Fruit fly (Drosophila melanogaster) whole organism, embryonic: ENCODE data around the gene thoc7.

Source experiments
- Abd-B ChIP-seq: fragments of 200-800 bp; sonication (Bioruptor generic); optimal IDR thresholded peaks from 2 replicates; lab custom pipeline; 2018; ENCODE audit warnings: missing biosample characterization, mild to moderate bottlenecking, missing genetic modification characterization, moderate library complexity
- CG10274 ChIP-seq: fragments of 200-800 bp; sonication (Bioruptor generic); optimal IDR thresholded peaks from 3 replicates; lab custom pipeline; 2017; ENCODE audit warnings: missing biosample characterization, mild to moderate bottlenecking, missing genetic modification characterization
- CG10959 ChIP-seq: fragments of 200-800 bp; sonication (Bioruptor generic); IDR thresholded peaks from 2 replicates; pipeline ENCODE4 v1.3.6; 2022; ENCODE audit warnings: missing biosample characterization, missing genetic modification characterization
- CG11456 ChIP-seq: fragments of 200-800 bp; sonication (Bioruptor generic); IDR thresholded peaks from 3 replicates; pipeline ENCODE4 v1.3.6; 2022; ENCODE audit warnings: missing biosample characterization, missing genetic modification characterization
- CG12219 ChIP-seq: fragments of 200-800 bp; sonication (Bioruptor generic); optimal IDR thresholded peaks from 3 replicates; lab custom pipeline; 2018; ENCODE audit warnings: missing biosample characterization, mild to moderate bottlenecking, missing genetic modification characterization
- CG15601 ChIP-seq: fragments of 200-800 bp; sonication (Bioruptor generic); optimal IDR thresholded peaks from 3 replicates; lab custom pipeline; 2019; ENCODE audit warnings: missing biosample characterization, mild to moderate bottlenecking, missing genetic modification characterization, moderate library complexity
- CG16813 ChIP-seq: fragments of 200-800 bp; sonication (Bioruptor generic); IDR thresholded peaks from 3 replicates; pipeline ENCODE4 v1.3.6; 2022; ENCODE audit warnings: missing biosample characterization, missing genetic modification characterization; ENCODE audit not compliant: partially characterized antibody
- CG16863 ChIP-seq: fragments of 200-800 bp; sonication (Bioruptor generic); optimal IDR thresholded peaks from 3 replicates; lab custom pipeline; 2016; ENCODE audit warnings: missing biosample characterization, missing genetic modification characterization
- CG17912 ChIP-seq: fragments of 200-800 bp; sonication (Bioruptor generic); optimal IDR thresholded peaks from 2 replicates; lab custom pipeline; 2018; ENCODE audit warnings: missing biosample characterization, mild to moderate bottlenecking, missing genetic modification characterization
- CG2712 ChIP-seq: fragments of 200-800 bp; optimal IDR thresholded peaks from 3 replicates; lab custom pipeline; 2019; ENCODE audit warnings: missing biosample characterization, mild to moderate bottlenecking, missing genetic modification characterization, moderate library complexity
- CG2875 ChIP-seq: fragments of 200-800 bp; sonication (Bioruptor generic); optimal IDR thresholded peaks from 2 replicates; lab custom pipeline; 2017; ENCODE audit warnings: missing biosample characterization, mild to moderate bottlenecking, missing genetic modification characterization, missing genetic modification reagents
- CG4360 ChIP-seq: fragments of 200-800 bp; sonication (Bioruptor generic); IDR thresholded peaks from 2 replicates; pipeline ENCODE4 v1.3.6; 2022; ENCODE audit warnings: missing biosample characterization, missing genetic modification characterization
- CG4424 ChIP-seq: fragments of 200-800 bp; sonication (Bioruptor generic); optimal IDR thresholded peaks from 3 replicates; lab custom pipeline; 2016; ENCODE audit warnings: missing biosample characterization, missing genetic modification characterization
- CG5953 ChIP-seq: fragments of 200-800 bp; sonication (Bioruptor generic); IDR thresholded peaks from 2 replicates; pipeline ENCODE4 v1.3.6; 2022; ENCODE audit warnings: missing biosample characterization, missing genetic modification characterization
- CG6175 ChIP-seq: fragments of 200-800 bp; sonication (Bioruptor generic); IDR thresholded peaks from 3 replicates; pipeline ENCODE4 v1.3.6; 2022; ENCODE audit warnings: missing biosample characterization, missing genetic modification characterization
- CG7786 ChIP-seq: fragments of 200-800 bp; sonication (Bioruptor generic); optimal IDR thresholded peaks from 2 replicates; lab custom pipeline; 2016; ENCODE audit warnings: missing biosample characterization, missing genetic modification characterization
- CG8478 ChIP-seq: fragments of >200 bp; optimal IDR thresholded peaks from 2 replicates; lab custom pipeline; 2018
- CG9609 ChIP-seq: fragments of 200-800 bp; sonication (Bioruptor generic); optimal IDR thresholded peaks from 3 replicates; lab custom pipeline; 2016; ENCODE audit warnings: missing biosample characterization, missing genetic modification characterization
- Chrac-16 ChIP-seq: fragments of 200-800 bp; sonication (Bioruptor generic); optimal IDR thresholded peaks from 3 replicates; lab custom pipeline; 2016; ENCODE audit warnings: missing biosample characterization, missing genetic modification characterization
- Dek ChIP-seq: fragments of 200-800 bp; sonication (Bioruptor generic); optimal IDR thresholded peaks from 3 replicates; lab custom pipeline; 2019; ENCODE audit warnings: missing biosample characterization, mild to moderate bottlenecking, missing genetic modification characterization, moderate library complexity
- Dfd ChIP-seq, 2 experiments: fragments of >200 bp; optimal IDR thresholded peaks; 2 replicates each; lab custom pipeline; 2017; ENCODE audit warnings: missing biosample characterization in 2 of 2, missing genetic modification characterization in 2 of 2
- Dref ChIP-seq: fragments of 200-800 bp; sonication (Bioruptor generic); IDR thresholded peaks from 2 replicates; pipeline ENCODE4 v1.3.6; 2022; ENCODE audit warnings: missing biosample characterization, missing genetic modification characterization
- Elba2 ChIP-seq: fragments of 200-800 bp; sonication (Bioruptor generic); optimal IDR thresholded peaks from 3 replicates; lab custom pipeline; 2016; ENCODE audit warnings: missing biosample characterization, missing genetic modification characterization
- Hey ChIP-seq: fragments of 200-800 bp; sonication (Bioruptor generic); optimal IDR thresholded peaks from 3 replicates; lab custom pipeline; 2018; ENCODE audit warnings: missing biosample characterization, mild to moderate bottlenecking, missing genetic modification characterization
- Lpt ChIP-seq: fragments of >200 bp; optimal IDR thresholded peaks from 2 replicates; lab custom pipeline; 2018; ENCODE audit warnings: missing biosample characterization, missing genetic modification characterization
- Myb ChIP-seq: fragments of 200-800 bp; sonication (Bioruptor generic); optimal IDR thresholded peaks from 2 replicates; lab custom pipeline; 2016; ENCODE audit warnings: missing biosample characterization, missing genetic modification characterization
- Oaz ChIP-seq: fragments of 200-800 bp; sonication (Bioruptor generic); IDR thresholded peaks from 2 replicates; pipeline ENCODE4 v1.3.6; 2022; ENCODE audit warnings: missing biosample characterization, missing genetic modification characterization
- PHDP ChIP-seq: fragments of 200-800 bp; sonication (Bioruptor generic); optimal IDR thresholded peaks from 3 replicates; lab custom pipeline; 2018; ENCODE audit warnings: missing biosample characterization, mild to moderate bottlenecking, missing genetic modification characterization, moderate library complexity
- ab ChIP-seq: fragments of 200-800 bp; sonication (Bioruptor generic); optimal IDR thresholded peaks from 2 replicates; lab custom pipeline; 2016; ENCODE audit warnings: missing biosample characterization, missing genetic modification characterization
- az2 ChIP-seq: fragments of 200-800 bp; sonication (Bioruptor generic); optimal IDR thresholded peaks from 3 replicates; lab custom pipeline; 2016; ENCODE audit warnings: missing biosample characterization, missing genetic modification characterization
- crp ChIP-seq, 2 experiments: fragments of 200-800 bp; sonication (Bioruptor generic); optimal IDR thresholded peaks; 2 replicates in 1 of 2; 3 replicates in 1 of 2; lab custom pipeline; 2017; ENCODE audit warnings: missing biosample characterization in 2 of 2, missing genetic modification characterization in 2 of 2, mild to moderate bottlenecking in 1 of 2, moderate library complexity in 1 of 2
- disco-r ChIP-seq: fragments of 200-800 bp; sonication (Bioruptor generic); optimal IDR thresholded peaks from 2 replicates; lab custom pipeline; 2016; ENCODE audit warnings: missing biosample characterization, missing genetic modification characterization
- fd102C ChIP-seq: fragments of 200-800 bp; sonication (Bioruptor generic); optimal IDR thresholded peaks from 2 replicates; lab custom pipeline; 2018; ENCODE audit warnings: missing biosample characterization, mild to moderate bottlenecking, missing genetic modification characterization, moderate library complexity
- gfzf ChIP-seq: fragments of 200-800 bp; sonication (Bioruptor generic); optimal IDR thresholded peaks from 2 replicates; lab custom pipeline; 2016; ENCODE audit warnings: missing biosample characterization, mild to moderate bottlenecking, missing genetic modification characterization, moderate library complexity
- gsb-n ChIP-seq: fragments of 200-800 bp; sonication (Bioruptor generic); optimal IDR thresholded peaks from 3 replicates; lab custom pipeline; 2018; ENCODE audit warnings: missing biosample characterization, mild to moderate bottlenecking, missing genetic modification characterization
- h ChIP-seq: fragments of >200 bp; optimal IDR thresholded peaks from 2 replicates; lab custom pipeline; 2017
- ham ChIP-seq: fragments of 200-800 bp; sonication (Bioruptor generic); IDR thresholded peaks from 2 replicates; pipeline ENCODE4 v1.3.6; 2022; ENCODE audit warnings: missing biosample characterization, missing genetic modification characterization
- kay ChIP-seq: fragments of 200-800 bp; sonication (Bioruptor generic); optimal IDR thresholded peaks from 2 replicates; lab custom pipeline; 2016; ENCODE audit warnings: missing biosample characterization, missing genetic modification characterization
- kni ChIP-seq: fragments of 200-800 bp; sonication (Bioruptor generic); optimal IDR thresholded peaks from 3 replicates; lab custom pipeline; 2017; ENCODE audit warnings: mild to moderate bottlenecking, missing biosample characterization, missing genetic modification reagents, missing genetic modification characterization
- pfk ChIP-seq: fragments of 200-800 bp; sonication (Bioruptor generic); optimal IDR thresholded peaks from 2 replicates; lab custom pipeline; 2018; ENCODE audit warnings: missing biosample characterization, mild to moderate bottlenecking, missing genetic modification characterization, moderate library complexity
- phol ChIP-seq: fragments of 200-800 bp; sonication (Bioruptor generic); optimal IDR thresholded peaks from 3 replicates; lab custom pipeline; 2018; ENCODE audit warnings: missing biosample characterization, mild to moderate bottlenecking, missing genetic modification characterization, moderate library complexity
- ro ChIP-seq: fragments of 200-800 bp; sonication (Bioruptor generic); IDR thresholded peaks from 2 replicates; pipeline ENCODE4 v1.3.6; 2022; ENCODE audit warnings: missing biosample characterization, missing genetic modification characterization
- sd ChIP-seq: fragments of 200-800 bp; sonication (Bioruptor generic); optimal IDR thresholded peaks from 3 replicates; lab custom pipeline; 2018; ENCODE audit warnings: missing biosample characterization, mild to moderate bottlenecking, missing genetic modification characterization, moderate library complexity
- sens ChIP-seq: fragments of 200-800 bp; sonication (Bioruptor generic); peaks from one replicate; lab custom pipeline; 2016; ENCODE audit warnings: missing biosample characterization, missing genetic modification characterization
- slbo ChIP-seq: fragments of 200-800 bp; sonication (Bioruptor generic); IDR thresholded peaks from 2 replicates; pipeline ENCODE4 v1.3.6; 2022; ENCODE audit warnings: missing biosample characterization, missing genetic modification characterization
- sna ChIP-seq: fragments of 200-800 bp; sonication (Bioruptor generic); IDR thresholded peaks from 2 replicates; pipeline ENCODE4 v1.3.6; 2022; ENCODE audit warnings: missing biosample characterization, missing genetic modification characterization; ENCODE audit not compliant: partially characterized antibody
- sug ChIP-seq: fragments of 200-800 bp; optimal IDR thresholded peaks from 2 replicates; lab custom pipeline; 2019; ENCODE audit warnings: missing biosample characterization, mild to moderate bottlenecking, missing genetic modification characterization, moderate library complexity
- toy ChIP-seq: fragments of 200-800 bp; sonication (Bioruptor generic); IDR thresholded peaks from 2 replicates; pipeline ENCODE4 v1.3.6; 2022; ENCODE audit warnings: missing biosample characterization, missing genetic modification characterization
- trem ChIP-seq: fragments of 200-800 bp; optimal IDR thresholded peaks from 3 replicates; lab custom pipeline; 2019; ENCODE audit warnings: missing biosample characterization, mild to moderate bottlenecking, missing genetic modification characterization, moderate library complexity
- wek ChIP-seq: fragments of 200-800 bp; sonication (Bioruptor generic); optimal IDR thresholded peaks from 3 replicates; lab custom pipeline; 2018; ENCODE audit warnings: missing biosample characterization, mild to moderate bottlenecking, missing genetic modification characterization, moderate library complexity
- zf30C ChIP-seq: fragments of 200-800 bp; sonication (Bioruptor generic); optimal IDR thresholded peaks from 3 replicates; lab custom pipeline; 2018; ENCODE audit warnings: missing biosample characterization, mild to moderate bottlenecking, missing genetic modification characterization

The thoc7 gene

dm6 chr3L:205723-206284 lies 6.7 kb downstream of the thoc7 start, which contains the start of the genes Gk1 and CG13876 (continued):
- peak; percentile 66 for TF ChIP-seq pfk (GFP tag; lab: Kevin White, UChicago)
- TF ChIP-seq Dek (tag; lab: Kevin White, UChicago) = peak; percentile 97
- TF ChIP-seq CG16813 (GFP tag; lab: Robert Waterston, UW) = no peak
- TF ChIP-seq CG11456 (GFP tag; lab: Robert Waterston, UW) = peak; percentile 82; the same call in 2 of the 3 replicates
- TF ChIP-seq zf30C (GFP tag; lab: Kevin White, UChicago) = peak; percentile 25
- TF ChIP-seq gsb-n (tag; lab: Kevin White, UChicago) = peak; percentile 96
- no peak for TF ChIP-seq Dref
- TF ChIP-seq sd (tag; lab: Kevin White, UChicago) = peak; percentile 94
- peak; percentile 96 for TF ChIP-seq sug (tag; lab: Kevin White, UChicago)
- TF ChIP-seq crp (GFP tag; optimal IDR thresholded peaks at IDR 0.05; lab: Kevin White, UChicago) = peak; percentile 33 to 88
- TF ChIP-seq CG2875 (GFP tag; lab: Kevin White, UChicago) = peak; percentile 85
- peak; percentile 62 for TF ChIP-seq CG7786 (GFP tag; lab: Kevin White, UChicago)
- TF ChIP-seq kni (GFP tag; lab: Kevin White, UChicago) = peak; percentile 89
- TF ChIP-seq sna (GFP tag; lab: Robert Waterston, UW) = no peak
- peak; percentile 91 for TF ChIP-seq CG12219 (GFP tag; lab: Kevin White, UChicago)
- TF ChIP-seq CG16863 (GFP tag; lab: Kevin White, UChicago) = peak; percentile 21
- TF ChIP-seq fd102C (GFP tag; lab: Kevin White, UChicago) = peak; percentile 69
- TF ChIP-seq Chrac-16 (GFP tag; lab: Kevin White, UChicago) = peak; percentile 90
- no peak for TF ChIP-seq disco-r
- no peak for TF ChIP-seq Hey
- TF ChIP-seq CG10959 (GFP tag; lab: Robert Waterston, UW) = peak; percentile 81
- TF ChIP-seq ab = no peak
- peak; percentile 91 for TF ChIP-seq CG4424 (GFP tag; lab: Kevin White, UChicago)
- no peak for TF ChIP-seq h
- TF ChIP-seq PHDP (tag; lab: Kevin White, UChicago) = peak; percentile 99
- TF ChIP-seq slbo (GFP tag; lab: Robert Waterston, UW) = peak; percentile 95
- peak; percentile 72 for TF ChIP-seq CG4360 (GFP tag; lab: Robert Waterston, UW)
- TF ChIP-seq kay (GFP tag; lab: Kevin White, UChicago) = peak; percentile 86
- TF ChIP-seq az2 = peak; percentile 87
- TF ChIP-seq sens (GFP tag; lab: Kevin White, UChicago) = no peak
- TF ChIP-seq wek = peak; percentile 51
- peak; percentile 85 for TF ChIP-seq CG5953 (GFP tag; lab: Robert Waterston, UW)
- no peak for TF ChIP-seq CG8478 (lab: Kevin White, UChicago)
- peak; percentile 28 for TF ChIP-seq CG9609
- TF ChIP-seq Elba2 = peak; percentile 58
- TF ChIP-seq CG2712 = peak; percentile 98
- TF ChIP-seq ham (GFP tag; lab: Robert Waterston, UW) = peak; percentile 71; the same call in 1 of the 2 replicates
- TF ChIP-seq Abd-B = peak; percentile 87
- peak; percentile 85 for TF ChIP-seq CG6175 (GFP tag; lab: Robert Waterston, UW)
- peak; percentile 93 for TF ChIP-seq trem
- peak; percentile 91 for TF ChIP-seq Oaz (GFP tag; lab: Robert Waterston, UW)
- TF ChIP-seq Lpt (GFP tag; lab: Kevin White, UChicago) = no peak
- TF ChIP-seq phol = peak; percentile 96
- peak; percentile 82 for TF ChIP-seq toy
- TF ChIP-seq CG15601 (tag; lab: Kevin White, UChicago) = no peak
- no peak for TF ChIP-seq Dfd (GFP tag; optimal IDR thresholded peaks at IDR 0.05; lab: Kevin White, UChicago)
- TF ChIP-seq CG10274 (GFP tag; lab: Kevin White, UChicago) = peak; percentile 79
- TF ChIP-seq ro (GFP tag; lab: Robert Waterston, UW) = peak; percentile 78
- peak; percentile 34 for TF ChIP-seq Myb (GFP tag; lab: Kevin White, UChicago)
- peak; percentile 86 for TF ChIP-seq CG17912 (GFP tag; lab: Kevin White, UChicago)
- TF ChIP-seq gfzf (GFP tag; lab: Kevin White, UChicago) = no peak
